Fruit fly (Drosophila melanogaster) whole organism: Measurements from ENCODE around the gene CG10657.

Experiments used
- CG8478 ChIP-seq: fragments of >200 bp; optimal IDR thresholded peaks from 2 replicates; lab custom pipeline; 2018; ENCODE audit warnings: inconsistent platforms
- Dll ChIP-seq: fragments of >200 bp; optimal IDR thresholded peaks from 2 replicates; lab custom pipeline; 2017
- EcR ChIP-seq, 2 experiments: fragments of >200 bp; optimal IDR thresholded peaks; 2 replicates each; lab custom pipeline; 2017; ENCODE audit warnings: missing biosample characterization in 2 of 2, missing genetic modification characterization in 2 of 2, missing genetic modification reagents in 2 of 2
- pan ChIP-seq: fragments of >200 bp; optimal IDR thresholded peaks from 2 replicates; lab custom pipeline; 2017
- psq ChIP-seq: fragments of >200 bp; optimal IDR thresholded peaks from 2 replicates; lab custom pipeline; 2017
- usp ChIP-seq: fragments of >200 bp; optimal IDR thresholded peaks from 2 replicates; lab custom pipeline; 2017; ENCODE audit warnings: missing biosample characterization, missing genetic modification characterization, mixed read lengths

CG10657 gene

dm6 chr3L:12496428-12497344, at the start of gene CG10657:
Gene CG10657 (minus strand): TSS chr3L:12497216.
- TF ChIP-seq EcR (GFP tag; optimal IDR thresholded peaks at IDR 0.05; lab: Kevin White, UChicago) (no peak), psq (lab: Kevin White, UChicago) (no peak), pan (lab: Kevin White, UChicago) (no peak), CG8478 (lab: Kevin White, UChicago) (no peak), Dll (lab: Kevin White, UChicago) (no peak), usp (GFP tag; lab: Kevin White, UChicago) (no peak)

dm6 chr3L:12537123-12537522, 40.1 kb upstream of the CG10657 start, which contains the start of gene CG4069:
Gene CG4069 (minus strand): TSS chr3L:12537315.
- TF ChIP-seq Dll (lab: Kevin White, UChicago): no peak
- TF ChIP-seq EcR (GFP tag; optimal IDR thresholded peaks at IDR 0.05; lab: Kevin White, UChicago): no peak
- TF ChIP-seq psq (lab: Kevin White, UChicago): no peak
- TF ChIP-seq usp (GFP tag; lab: Kevin White, UChicago): no peak
- no peak for TF ChIP-seq CG8478 (lab: Kevin White, UChicago)
- TF ChIP-seq pan (lab: Kevin White, UChicago): no peak

dm6 chr3L:12534318-12534717, 37.3 kb upstream of the CG10657 start, which contains the start of gene Pmm2:
Gene Pmm2 (plus strand): TSS chr3L:12534590.
- no peak for TF ChIP-seq psq (lab: Kevin White, UChicago)
- TF ChIP-seq EcR (GFP tag; optimal IDR thresholded peaks at IDR 0.05; lab: Kevin White, UChicago): no peak
- TF ChIP-seq pan (lab: Kevin White, UChicago): no peak
- TF ChIP-seq CG8478 (lab: Kevin White, UChicago): no peak
- no peak for TF ChIP-seq Dll (lab: Kevin White, UChicago)
- no peak for TF ChIP-seq usp (GFP tag; lab: Kevin White, UChicago)

dm6 chr3L:12533392-12534070, 36.5 kb upstream of the CG10657 start, which contains the start of the genes Tsf2 and CG34242:
Gene Tsf2 (minus strand): TSS chr3L:12533724.
Gene CG34242 (plus strand): TSS chr3L:12533996.
- no peak for TF ChIP-seq psq (lab: Kevin White, UChicago)
- no peak for TF ChIP-seq pan (lab: Kevin White, UChicago)
- TF ChIP-seq usp (GFP tag; lab: Kevin White, UChicago): no peak
- TF ChIP-seq EcR (GFP tag; optimal IDR thresholded peaks at IDR 0.05; lab: Kevin White, UChicago): no peak
- TF ChIP-seq Dll (lab: Kevin White, UChicago): no peak
- TF ChIP-seq CG8478 (lab: Kevin White, UChicago): no peak

dm6 chr3L:12532220-12532619, 35.2 kb upstream of the CG10657 start:
- no peak for TF ChIP-seq CG8478 (lab: Kevin White, UChicago)
- no peak for TF ChIP-seq usp (GFP tag; lab: Kevin White, UChicago)
- TF ChIP-seq Dll (lab: Kevin White, UChicago): no peak
- TF ChIP-seq psq (lab: Kevin White, UChicago): no peak
- no peak for TF ChIP-seq pan (lab: Kevin White, UChicago)
- TF ChIP-seq EcR (GFP tag; optimal IDR thresholded peaks at IDR 0.05; lab: Kevin White, UChicago): no peak

dm6 chr3L:12530044-12530443, 33.0 kb upstream of the CG10657 start, which contains the start of gene nst:
Gene nst (minus strand): TSS chr3L:12530171.
- no peak for TF ChIP-seq pan (lab: Kevin White, UChicago)
- TF ChIP-seq usp (GFP tag; lab: Kevin White, UChicago): no peak
- no peak for TF ChIP-seq CG8478 (lab: Kevin White, UChicago)
- TF ChIP-seq Dll (lab: Kevin White, UChicago): no peak
- no peak for TF ChIP-seq psq (lab: Kevin White, UChicago)
- TF ChIP-seq EcR (GFP tag; optimal IDR thresholded peaks at IDR 0.05; lab: Kevin White, UChicago): no peak

- no peak for TF ChIP-seq usp (GFP tag; lab: Kevin White, UChicago)
- TF ChIP-seq EcR (GFP tag; optimal IDR thresholded peaks at IDR 0.05; lab: Kevin White, UChicago): no peak
- TF ChIP-seq pan (lab: Kevin White, UChicago): no peak
- TF ChIP-seq CG8478 (lab: Kevin White, UChicago): no peak
- no peak for TF ChIP-seq psq (lab: Kevin White, UChicago)
These were observed 32.5 kb upstream of the CG10657 start for dm6 chr3L:12529431-12530007.

- no peak for TF ChIP-seq pan (lab: Kevin White, UChicago)
- no peak for TF ChIP-seq EcR (GFP tag; optimal IDR thresholded peaks at IDR 0.05; lab: Kevin White, UChicago)
- TF ChIP-seq usp (GFP tag; lab: Kevin White, UChicago): no peak
- no peak for TF ChIP-seq Dll (lab: Kevin White, UChicago)
- no peak for TF ChIP-seq CG8478 (lab: Kevin White, UChicago)
- no peak for TF ChIP-seq psq (lab: Kevin White, UChicago)
These were observed 29.6 kb upstream of the CG10657 start, which contains the start of gene eIF2beta for dm6 chr3L:12526433-12527113. Gene eIF2beta (minus strand): TSS chr3L:12526731.

- TF ChIP-seq EcR (GFP tag; optimal IDR thresholded peaks at IDR 0.05; lab: Kevin White, UChicago): no peak
- TF ChIP-seq psq (lab: Kevin White, UChicago): no peak
- no peak for TF ChIP-seq usp (GFP tag; lab: Kevin White, UChicago)
- TF ChIP-seq CG8478 (lab: Kevin White, UChicago): no peak
- no peak for TF ChIP-seq Dll (lab: Kevin White, UChicago)
- TF ChIP-seq pan (lab: Kevin White, UChicago): no peak
These were observed 26.9 kb upstream of the CG10657 start, which contains the start of the genes ver and Gcn5 for dm6 chr3L:12523941-12524340. Gene ver (plus strand): TSS chr3L:12523987. Gene Gcn5 (minus strand): TSS chr3L:12524014.
